Fruit fly (Drosophila melanogaster) whole organism, embryonic: ENCODE data around the gene fzy.

Experiments
- Blimp-1 ChIP-seq: fragments of 200-800 bp; sonication (Bioruptor generic); optimal IDR thresholded peaks from 3 replicates; lab custom pipeline; 2018; ENCODE audit warnings: missing biosample characterization, missing genetic modification characterization, mild to moderate bottlenecking, moderate library complexity, missing genetic modification reagents
- BtbVII ChIP-seq: fragments of 200-800 bp; sonication (Bioruptor generic); optimal IDR thresholded peaks from 3 replicates; lab custom pipeline; 2017; ENCODE audit warnings: missing biosample characterization, mild to moderate bottlenecking, missing genetic modification characterization
- CG12299 ChIP-seq: fragments of 200-800 bp; sonication (Bioruptor generic); optimal IDR thresholded peaks from 2 replicates; lab custom pipeline; 2018; ENCODE audit warnings: missing biosample characterization, mild to moderate bottlenecking, missing genetic modification characterization
- CG1529 ChIP-seq: fragments of 200-800 bp; sonication (Bioruptor generic); optimal IDR thresholded peaks from 3 replicates; lab custom pipeline; 2018; ENCODE audit warnings: missing biosample characterization, missing genetic modification characterization
- CG15514 ChIP-seq: fragments of 200-800 bp; sonication (Bioruptor generic); optimal IDR thresholded peaks from 3 replicates; lab custom pipeline; 2017; ENCODE audit warnings: missing biosample characterization, missing genetic modification characterization, mild to moderate bottlenecking, moderate library complexity, missing genetic modification reagents
- CG15601 ChIP-seq: fragments of 200-800 bp; sonication (Bioruptor generic); optimal IDR thresholded peaks from 3 replicates; lab custom pipeline; 2019; ENCODE audit warnings: missing biosample characterization, mild to moderate bottlenecking, missing genetic modification characterization, moderate library complexity
- CG16863 ChIP-seq: fragments of 200-800 bp; sonication (Bioruptor generic); optimal IDR thresholded peaks from 3 replicates; lab custom pipeline; 2016; ENCODE audit warnings: missing biosample characterization, missing genetic modification characterization
- CG18262 ChIP-seq: fragments of 200-800 bp; optimal IDR thresholded peaks from 3 replicates; lab custom pipeline; 2019; ENCODE audit warnings: missing biosample characterization, mild to moderate bottlenecking, missing genetic modification characterization, moderate library complexity
- CG3163 ChIP-seq: fragments of 200-800 bp; sonication (Bioruptor generic); optimal IDR thresholded peaks from 3 replicates; lab custom pipeline; 2016; ENCODE audit warnings: missing biosample characterization, missing genetic modification characterization
- CG4360 ChIP-seq: fragments of 200-800 bp; sonication (Bioruptor generic); IDR thresholded peaks from 2 replicates; pipeline ENCODE4 v1.3.6; 2022; ENCODE audit warnings: missing biosample characterization, missing genetic modification characterization
- CG4820 ChIP-seq: fragments of 200-800 bp; sonication (Bioruptor generic); optimal IDR thresholded peaks from 3 replicates; lab custom pipeline; 2016; ENCODE audit warnings: missing biosample characterization, missing genetic modification characterization
- CG5245 ChIP-seq: fragments of 200-800 bp; sonication (Bioruptor generic); optimal IDR thresholded peaks from 3 replicates; lab custom pipeline; 2016; ENCODE audit warnings: missing biosample characterization, missing genetic modification characterization
- CG6683 ChIP-seq: fragments of 200-800 bp; sonication (Bioruptor generic); optimal IDR thresholded peaks from 2 replicates; lab custom pipeline; 2017; ENCODE audit warnings: missing biosample characterization, mild to moderate bottlenecking, missing genetic modification characterization, missing genetic modification reagents
- CG7987 ChIP-seq: fragments of 200-800 bp; sonication (Bioruptor generic); optimal IDR thresholded peaks from 2 replicates; lab custom pipeline; 2018; ENCODE audit warnings: missing biosample characterization, mild to moderate bottlenecking, missing genetic modification characterization, moderate library complexity
- CG8290 ChIP-seq, 3 experiments: fragments of 200-800 bp; sonication (Bioruptor generic); optimal IDR thresholded peaks; 2 replicates each; lab custom pipeline; 2016 to 2019; ENCODE audit warnings: missing biosample characterization in 3 of 3, missing genetic modification characterization in 3 of 3, mild to moderate bottlenecking in 2 of 3, moderate library complexity in 1 of 3
- CrebB ChIP-seq: fragments of 200-800 bp; sonication (Bioruptor generic); optimal IDR thresholded peaks from 3 replicates; lab custom pipeline; 2018; ENCODE audit warnings: missing biosample characterization, mild to moderate bottlenecking, missing genetic modification characterization
- D ChIP-seq, 2 experiments: fragments of 200-800 bp in 1 of 2; fragments of >200 bp in 1 of 2; sonication (Bioruptor generic) in 1 of 2; optimal IDR thresholded peaks; 2 replicates in 1 of 2; 3 replicates in 1 of 2; lab custom pipeline; 2017; ENCODE audit warnings: mild to moderate bottlenecking in 1 of 2, missing biosample characterization in 1 of 2, missing genetic modification characterization in 1 of 2, missing genetic modification reagents in 1 of 2
- D19A ChIP-seq: fragments of 200-800 bp; optimal IDR thresholded peaks from 3 replicates; lab custom pipeline; 2019; ENCODE audit warnings: missing biosample characterization, mild to moderate bottlenecking, missing genetic modification characterization, moderate library complexity
- Dll ChIP-seq: fragments of 200-800 bp; sonication (Bioruptor generic); IDR thresholded peaks from 4 replicates; pipeline ENCODE4 v1.3.6; 2022; ENCODE audit warnings: missing biosample characterization, missing genetic modification characterization; ENCODE audit not compliant: partially characterized antibody
- Ets97D ChIP-seq: fragments of 200-800 bp; sonication (Bioruptor generic); optimal IDR thresholded peaks from 3 replicates; lab custom pipeline; 2016; ENCODE audit warnings: missing biosample characterization, missing genetic modification characterization
- HHEX ChIP-seq: fragments of 200-800 bp; sonication (Bioruptor generic); optimal IDR thresholded peaks from 3 replicates; lab custom pipeline; 2017; ENCODE audit warnings: missing biosample characterization, mild to moderate bottlenecking, missing genetic modification characterization, missing genetic modification reagents
- HmgD ChIP-seq: fragments of 200-800 bp; sonication (Bioruptor generic); optimal IDR thresholded peaks from 3 replicates; lab custom pipeline; 2016; ENCODE audit warnings: missing biosample characterization, missing genetic modification characterization
- Lpt ChIP-seq: fragments of >200 bp; optimal IDR thresholded peaks from 2 replicates; lab custom pipeline; 2018; ENCODE audit warnings: missing biosample characterization, missing genetic modification characterization
- PHDP ChIP-seq: fragments of 200-800 bp; sonication (Bioruptor generic); optimal IDR thresholded peaks from 3 replicates; lab custom pipeline; 2018; ENCODE audit warnings: missing biosample characterization, mild to moderate bottlenecking, missing genetic modification characterization, moderate library complexity
- Rx ChIP-seq: fragments of 200-800 bp; sonication (Bioruptor generic); IDR thresholded peaks from 2 replicates; pipeline ENCODE4 v1.3.6; 2022; ENCODE audit warnings: missing biosample characterization, missing genetic modification characterization
- Usf ChIP-seq: fragments of 200-800 bp; sonication (Bioruptor generic); optimal IDR thresholded peaks from 2 replicates; lab custom pipeline; 2017; ENCODE audit warnings: missing genotype, missing biosample characterization, missing genetic modification characterization
- ase ChIP-seq: fragments of 200-800 bp; sonication (Bioruptor generic); IDR thresholded peaks from 3 replicates; pipeline ENCODE4 v1.3.6; 2022; ENCODE audit warnings: missing biosample characterization, missing genetic modification characterization
- ash1 ChIP-seq: fragments of 200-800 bp; sonication (Bioruptor generic); optimal IDR thresholded peaks from 2 replicates; lab custom pipeline; 2018; ENCODE audit warnings: missing biosample characterization, mild to moderate bottlenecking, missing genetic modification characterization
- bigmax ChIP-seq: fragments of 200-800 bp; sonication (Bioruptor generic); optimal IDR thresholded peaks from 2 replicates; lab custom pipeline; 2018; ENCODE audit warnings: missing biosample characterization, mild to moderate bottlenecking, missing genetic modification characterization
- bsh ChIP-seq, 2 experiments: fragments of 200-800 bp; sonication (Bioruptor generic); optimal IDR thresholded peaks; 2 replicates each; lab custom pipeline; 2017 to 2018; ENCODE audit warnings: mild to moderate bottlenecking in 2 of 2, missing biosample characterization in 2 of 2, missing genetic modification characterization in 2 of 2, moderate library complexity in 1 of 2
- cas ChIP-seq: fragments of 200-800 bp; sonication (Bioruptor generic); IDR thresholded peaks from 2 replicates; pipeline ENCODE4 v1.3.6; 2022; ENCODE audit warnings: missing biosample characterization, missing genetic modification characterization
- cato ChIP-seq: fragments of 200-800 bp; sonication (Bioruptor generic); optimal IDR thresholded peaks from 2 replicates; lab custom pipeline; 2016; ENCODE audit warnings: missing biosample characterization, missing genetic modification characterization, borderline replicate concordance
- croc ChIP-seq: fragments of 200-800 bp; sonication (Bioruptor generic); conservative IDR thresholded peaks from 3 replicates; pipeline ENCODE4 v1.3.6; 2022; ENCODE audit warnings: missing biosample characterization, missing genetic modification characterization
- en ChIP-seq: fragments of 200-800 bp; sonication (Bioruptor generic); optimal IDR thresholded peaks from 2 replicates; lab custom pipeline; 2016; ENCODE audit warnings: missing biosample characterization, missing genetic modification characterization
- ftz-f1 ChIP-seq: fragments of 200-800 bp; sonication (Bioruptor generic); optimal IDR thresholded peaks from 2 replicates; lab custom pipeline; 2016; ENCODE audit warnings: missing biosample characterization, missing genetic modification characterization
- gce ChIP-seq: fragments of 200-800 bp; sonication (Bioruptor generic); IDR thresholded peaks from 3 replicates; pipeline ENCODE4 v1.3.6; 2022; ENCODE audit warnings: missing biosample characterization, missing genetic modification characterization
- gro ChIP-seq: fragments of 200-800 bp; sonication (Bioruptor generic); optimal IDR thresholded peaks from 2 replicates; lab custom pipeline; 2016; ENCODE audit warnings: missing biosample characterization, missing genetic modification characterization
- gsb-n ChIP-seq: fragments of 200-800 bp; sonication (Bioruptor generic); optimal IDR thresholded peaks from 3 replicates; lab custom pipeline; 2018; ENCODE audit warnings: missing biosample characterization, mild to moderate bottlenecking, missing genetic modification characterization
- hkb ChIP-seq, 2 experiments: fragments of 200-800 bp in 1 of 2; fragments of >200 bp in 1 of 2; sonication (Bioruptor generic) in 1 of 2; IDR thresholded peaks in 1 of 2; optimal IDR thresholded peaks in 1 of 2; 2 replicates each; pipeline versions ENCODE4 v1.3.6 to Lab custom; 2017 to 2022; ENCODE audit warnings: missing biosample characterization in 1 of 2, missing genetic modification characterization in 1 of 2
- kah ChIP-seq: fragments of 200-800 bp; sonication (Bioruptor generic); optimal IDR thresholded peaks from 2 replicates; lab custom pipeline; 2018; ENCODE audit warnings: missing biosample characterization, mild to moderate bottlenecking, missing genetic modification characterization
- lab ChIP-seq: fragments of 200-800 bp; sonication (Bioruptor generic); optimal IDR thresholded peaks from 3 replicates; lab custom pipeline; 2017; ENCODE audit warnings: missing biosample characterization, missing genetic modification characterization, mild to moderate bottlenecking, moderate library complexity, missing genetic modification reagents
- nau ChIP-seq: fragments of 200-800 bp; sonication (Bioruptor generic); optimal IDR thresholded peaks from 3 replicates; lab custom pipeline; 2017; ENCODE audit warnings: missing biosample characterization, mild to moderate bottlenecking, missing genetic modification characterization, missing genetic modification reagents
- sens ChIP-seq: fragments of 200-800 bp; sonication (Bioruptor generic); peaks from one replicate; lab custom pipeline; 2016; ENCODE audit warnings: missing biosample characterization, missing genetic modification characterization
- sim ChIP-seq: fragments of 200-800 bp; sonication (Bioruptor generic); IDR thresholded peaks from 2 replicates; pipeline ENCODE4 v1.3.6; 2022; ENCODE audit warnings: missing biosample characterization, missing genetic modification characterization
- sisA ChIP-seq: fragments of 200-800 bp; sonication (Bioruptor generic); IDR thresholded peaks from 2 replicates; pipeline ENCODE4 v1.3.6; 2022; ENCODE audit warnings: missing biosample characterization, missing genetic modification characterization
- tgo ChIP-seq: fragments of 200-800 bp; sonication (Bioruptor generic); IDR thresholded peaks from 3 replicates; pipeline ENCODE4 v1.3.6; 2022; ENCODE audit warnings: missing biosample characterization, missing genetic modification characterization
- trh ChIP-seq: fragments of 200-800 bp; sonication (Bioruptor generic); optimal IDR thresholded peaks from 2 replicates; lab custom pipeline; 2016; ENCODE audit warnings: missing biosample characterization, missing genetic modification characterization
- vvl ChIP-seq: fragments of 200-800 bp; sonication (Bioruptor generic); IDR thresholded peaks from 2 replicates; pipeline ENCODE4 v1.3.6; 2022; ENCODE audit warnings: missing biosample characterization, missing genetic modification characterization

The fzy gene

dm6 chr2L:16286360-16287005 lies 24.3 kb upstream of the fzy start (continued):
- TF ChIP-seq vvl (GFP tag; lab: Robert Waterston, UW): no peak
- peak; percentile 71 for TF ChIP-seq CrebB (tag; lab: Kevin White, UChicago)
- TF ChIP-seq cas (GFP tag; lab: Robert Waterston, UW): no peak
- no peak for TF ChIP-seq hkb (optimal IDR thresholded peaks at IDR 0.05; lab: Kevin White, UChicago)
- TF ChIP-seq hkb (GFP tag; IDR thresholded peaks at IDR 0.05; lab: Robert Waterston, UW): no peak
- peak; percentile 88 for TF ChIP-seq HHEX (GFP tag; lab: Kevin White, UChicago)
- peak; percentile 69 for TF ChIP-seq CG7987 (GFP tag; lab: Kevin White, UChicago)
- peak; percentile 63 for TF ChIP-seq CG4820 (GFP tag; lab: Kevin White, UChicago)
- TF ChIP-seq CG16863 (GFP tag; lab: Kevin White, UChicago): peak; percentile 73
- peak; percentile 55 for TF ChIP-seq trh (GFP tag; lab: Kevin White, UChicago)
- TF ChIP-seq CG6683 (GFP tag; lab: Kevin White, UChicago): peak; percentile 67
- peak; percentile 95 for TF ChIP-seq sens (GFP tag; lab: Kevin White, UChicago)
- peak; percentile 52 for TF ChIP-seq cato
- TF ChIP-seq D (optimal IDR thresholded peaks at IDR 0.05; lab: Kevin White, UChicago): no peak
- TF ChIP-seq D (GFP tag; optimal IDR thresholded peaks at IDR 0.05; lab: Kevin White, UChicago): peak; percentile 72
- TF ChIP-seq lab (GFP tag; lab: Kevin White, UChicago): peak; percentile 92
- peak; percentile 69 for TF ChIP-seq gro (GFP tag; lab: Kevin White, UChicago)
- TF ChIP-seq CG12299 (tag; lab: Kevin White, UChicago): peak; percentile 68
- no peak for TF ChIP-seq gce (GFP tag; lab: Robert Waterston, UW)
- TF ChIP-seq Blimp-1 (GFP tag; lab: Kevin White, UChicago): peak; percentile 79
- TF ChIP-seq gsb-n: peak; percentile 61
- peak; percentile 83 for TF ChIP-seq nau (GFP tag; lab: Kevin White, UChicago)
- peak; percentile 62 for TF ChIP-seq en (GFP tag; lab: Kevin White, UChicago)
- no peak for TF ChIP-seq HmgD
- no peak for TF ChIP-seq Lpt
- peak; percentile 48 for TF ChIP-seq CG8290 (GFP tag; optimal IDR thresholded peaks at IDR 0.05; lab: Kevin White, UChicago)
- TF ChIP-seq CG8290 (tag; optimal IDR thresholded peaks at IDR 0.05; lab: Kevin White, UChicago): peak in 1 of 2 experiments; percentile 72
- TF ChIP-seq CG15514 (GFP tag; lab: Kevin White, UChicago): peak; percentile 83
- no peak for TF ChIP-seq ftz-f1 (GFP tag; lab: Kevin White, UChicago)
- TF ChIP-seq Rx (GFP tag; lab: Robert Waterston, UW): no peak
- TF ChIP-seq bsh (GFP tag; optimal IDR thresholded peaks at IDR 0.05; lab: Kevin White, UChicago): peak; percentile 31 to 82
- no peak for TF ChIP-seq Dll
- TF ChIP-seq sisA (GFP tag; lab: Robert Waterston, UW): no peak
- TF ChIP-seq ase (GFP tag; lab: Robert Waterston, UW): no peak
- no peak for TF ChIP-seq CG4360 (GFP tag; lab: Robert Waterston, UW)
- TF ChIP-seq D19A (tag; lab: Kevin White, UChicago): peak; percentile 80
- peak; percentile 66 for TF ChIP-seq croc (GFP tag; lab: Robert Waterston, UW)
- TF ChIP-seq Usf (GFP tag; lab: Kevin White, UChicago): peak; percentile 35
- peak; percentile 48 for TF ChIP-seq ash1 (GFP tag; lab: Kevin White, UChicago)
- TF ChIP-seq CG1529 (GFP tag; lab: Kevin White, UChicago): peak; percentile 70
- no peak for TF ChIP-seq sim (GFP tag; lab: Robert Waterston, UW)
- TF ChIP-seq CG3163: peak; percentile 65
- peak; percentile 56 for TF ChIP-seq Ets97D
- TF ChIP-seq tgo (GFP tag; lab: Robert Waterston, UW): no peak
- TF ChIP-seq kah (GFP tag; lab: Kevin White, UChicago): peak; percentile 14
- no peak for TF ChIP-seq bigmax (GFP tag; lab: Kevin White, UChicago)
- peak; percentile 91 for TF ChIP-seq CG18262 (tag; lab: Kevin White, UChicago)
- TF ChIP-seq CG5245 (GFP tag; lab: Kevin White, UChicago): peak; percentile 51
- peak; percentile 68 for TF ChIP-seq CG15601 (tag; lab: Kevin White, UChicago)
- TF ChIP-seq BtbVII (GFP tag; lab: Kevin White, UChicago): peak; percentile 69
- TF ChIP-seq PHDP: peak; percentile 88
